Worm (Caenorhabditis elegans): ENCODE data around the gene srh-219.
A peak's percentile ranks its signal among the peaks of the same experiment; 100 is the strongest.

Gene srh-219

ce11 chrV:15465032-15465727 is 30.1 kb upstream of the srh-219 start, which contains the start of gene pqn-71 (continued):
- TF ChIP-seq mes-4 (tag; optimal IDR thresholded peaks at IDR 0.05) = peak; percentile 71
- peak; percentile 63; the same call in 1 of the 2 replicates for TF ChIP-seq ceh-91 (GFP tag; IDR thresholded peaks at IDR 0.05)
- peak; percentile 60; the same call in 1 of the 2 replicates for TF ChIP-seq aptf-2 (GFP tag; conservative IDR thresholded peaks at IDR 0.05)
- peak; percentile 91 for TF ChIP-seq rcor-1 (GFP tag; IDR thresholded peaks at IDR 0.05)
- TF ChIP-seq hsf-1 (GFP tag; IDR thresholded peaks at IDR 0.05) = peak; percentile 87
- 0 out of 2 replicates have a peak, but pooled peaks have one; percentile 54 for TF ChIP-seq bed-2 (GFP tag; IDR thresholded peaks at IDR 0.05)
- TF ChIP-seq let-607 (tag; optimal IDR thresholded peaks at IDR 0.05) = peak; percentile 75 to 81
- TF ChIP-seq nfyb-1 (GFP tag; IDR thresholded peaks at IDR 0.05) = peak; percentile 96
- TF ChIP-seq tbp1 (GFP tag; optimal IDR thresholded peaks at IDR 0.05) = peak; percentile 99
- TF ChIP-seq ceh-27 (GFP tag; optimal IDR thresholded peaks at IDR 0.05) = peak; percentile 75
- TF ChIP-seq sdz-38 (tag; optimal IDR thresholded peaks at IDR 0.05) = no peak
- 0 out of 2 replicates have a peak, but pooled peaks have one; percentile 72 for TF ChIP-seq bed-1 (GFP tag; IDR thresholded peaks at IDR 0.05)
- peak; percentile 85 for TF ChIP-seq tlf-1 (GFP tag; optimal IDR thresholded peaks at IDR 0.05)
- TF ChIP-seq rpc-1 (optimal IDR thresholded peaks at IDR 0.05) = peak; percentile 99
- peak; percentile 98 for TF ChIP-seq rpc-1 (tag; optimal IDR thresholded peaks at IDR 0.05)
- TF ChIP-seq B0261.1 (tag; optimal IDR thresholded peaks at IDR 0.05) = peak; percentile 100
- peak; percentile 92 for TF ChIP-seq cebp-2 (GFP tag; IDR thresholded peaks at IDR 0.05)
- peak; percentile 82 for TF ChIP-seq C06A6.2 (GFP tag; conservative IDR thresholded peaks at IDR 0.05)
- TF ChIP-seq F10E7.11 (tag; optimal IDR thresholded peaks at IDR 0.05) = peak; percentile 47
- TF ChIP-seq sptf-2 (GFP tag; optimal IDR thresholded peaks at IDR 0.05) = peak; percentile 89
- TF ChIP-seq B0336.3 (GFP tag; IDR thresholded peaks at IDR 0.05) = peak; percentile 94
- peak; percentile 80 for TF ChIP-seq nhr-80 (tag; optimal IDR thresholded peaks at IDR 0.05)
- no peak for TF ChIP-seq ets-4 (GFP tag; optimal IDR thresholded peaks at IDR 0.05)
- peak; percentile 83 for TF ChIP-seq ceh-100 (GFP tag; IDR thresholded peaks at IDR 0.05)
- peak; percentile 71; the same call in 1 of the 2 replicates for TF ChIP-seq sea-2 (GFP tag; IDR thresholded peaks at IDR 0.05)
- TF ChIP-seq zim-3 (tag; optimal IDR thresholded peaks at IDR 0.05) = peak; percentile 87
- TF ChIP-seq nfya-2 (GFP tag; IDR thresholded peaks at IDR 0.05) = no peak
- TF ChIP-seq lag-1 (GFP tag; IDR thresholded peaks at IDR 0.05) = no peak
- TF ChIP-seq B0019.2 (GFP tag; conservative IDR thresholded peaks at IDR 0.05) = peak; percentile 41; the same call in 1 of the 2 replicates
- TF ChIP-seq hmg-20 (GFP tag; IDR thresholded peaks at IDR 0.05) = peak; percentile 89
- peak; percentile 40 for TF ChIP-seq hmg-1.2 (GFP tag; IDR thresholded peaks at IDR 0.05)
- TF ChIP-seq attf-6 (GFP tag; IDR thresholded peaks at IDR 0.05) = peak; percentile 90
- TF ChIP-seq egl-18 (GFP tag; IDR thresholded peaks at IDR 0.05) = 0 out of 2 replicates have a peak, but pooled peaks have one; percentile 81
- peak; percentile 94 to 97 for TF ChIP-seq rec-8 (tag; optimal IDR thresholded peaks at IDR 0.05)
- TF ChIP-seq let-526 (GFP tag; IDR thresholded peaks at IDR 0.05) = peak; percentile 89
- peak; percentile 88 for TF ChIP-seq ceh-79 (tag; optimal IDR thresholded peaks at IDR 0.05)
- peak; percentile 85 for TF ChIP-seq atf-7 (tag; optimal IDR thresholded peaks at IDR 0.05)
- TF ChIP-seq efl-1 (GFP tag; optimal IDR thresholded peaks at IDR 0.05) = peak; percentile 38
- peak; percentile 38 for TF ChIP-seq mel-28 (tag; optimal IDR thresholded peaks at IDR 0.05; ENCODE audit: borderline replicate concordance)

ce11 chrV:15466017-15466416 is 29.3 kb upstream of the srh-219 start:
- TF ChIP-seq K11D2.4 (GFP tag; IDR thresholded peaks at IDR 0.05) = no peak
- peak; percentile 62 for TF ChIP-seq zfh-2 (GFP tag; conservative IDR thresholded peaks at IDR 0.05)

Measured in whole organism, young adult.